Worm (Caenorhabditis elegans): Measurements from ENCODE around the gene R07C12.3.
"Not testable (repeated sequence)": the region's sequence is repeated elsewhere in the genome, so short reads cannot be mapped to it uniquely, and the experiment has no call there.

R07C12.3 gene

ce11 chrIV:4120263-4120662 is 24.6 kb upstream of the R07C12.3 start, which contains the start of gene F49F1.5:
Gene F49F1.5 (minus strand): TSS chrIV:4120415.
- TF ChIP-seq Y56A3A.18 (GFP tag; IDR thresholded peaks at IDR 0.05) (no peak), egl-44 (GFP tag; IDR thresholded peaks at IDR 0.05) (no peak), tbx-9 (tag; optimal IDR thresholded peaks at IDR 0.05; ENCODE audit: borderline replicate concordance) (no peak), ztf-26 (tag; optimal IDR thresholded peaks at IDR 0.05) (no peak), T26A5.8 (tag; optimal IDR thresholded peaks at IDR 0.05) (no peak), snpc-4 (GFP tag; optimal IDR thresholded peaks at IDR 0.05) (no peak), snpc-4 (tag; optimal IDR thresholded peaks at IDR 0.05) (no peak), Y67H2A.10 (GFP tag; conservative IDR thresholded peaks at IDR 0.05) (no peak), gei-17 (GFP tag; optimal IDR thresholded peaks at IDR 0.05) (no peak), egrh-3 (GFP tag; IDR thresholded peaks at IDR 0.05) (no peak), B0336.3 (GFP tag; IDR thresholded peaks at IDR 0.05) (no peak), lir-1 (GFP tag; conservative IDR thresholded peaks at IDR 0.05) (no peak), zfh-2 (GFP tag; conservative IDR thresholded peaks at IDR 0.05) (no peak), aptf-2 (GFP tag; conservative IDR thresholded peaks at IDR 0.05) (no peak), F55B11.4 (tag; optimal IDR thresholded peaks at IDR 0.05; ENCODE audit: borderline replicate concordance, insufficient read depth) (no peak), cebp-2 (GFP tag; IDR thresholded peaks at IDR 0.05) (no peak), pbrm-1 (GFP tag; IDR thresholded peaks at IDR 0.05) (no peak)

ce11 chrIV:4121055-4121454 is 23.8 kb upstream of the R07C12.3 start:
- TF ChIP-seq nhr-80 (tag; optimal IDR thresholded peaks at IDR 0.05) (peak; percentile 19), nfyb-1 (GFP tag; IDR thresholded peaks at IDR 0.05) (no peak)

ce11 chrIV:4123083-4123482 is 21.8 kb upstream of the R07C12.3 start, which contains the start of gene mul-1:
Gene mul-1 (minus strand): TSS chrIV:4123166.
- TF ChIP-seq Y67H2A.10 (GFP tag; conservative IDR thresholded peaks at IDR 0.05) = no peak
- peak; percentile 46 for TF ChIP-seq nhr-80 (tag; optimal IDR thresholded peaks at IDR 0.05)
- no peak for TF ChIP-seq Y53G8AR.9 (GFP tag; conservative IDR thresholded peaks at IDR 0.05)
- no peak for TF ChIP-seq snpc-1.1 (tag; optimal IDR thresholded peaks at IDR 0.05; ENCODE audit: insufficient read depth)

- not testable (repeated sequence) for TF ChIP-seq die-1 (tag; optimal IDR thresholded peaks at IDR 0.05); sea-2 (GFP tag; IDR thresholded peaks at IDR 0.05); ZK185.1 (tag; optimal IDR thresholded peaks at IDR 0.05; ENCODE audit: poor library complexity, severe bottlenecking)
Observed at ce11 chrIV:4125657-4126056, 19.2 kb upstream of the R07C12.3 start, which contains the start of gene F49F1.7. Gene F49F1.7 (minus strand): TSS chrIV:4125757.

ce11 chrIV:4135744-4136143 is 9.1 kb upstream of the R07C12.3 start, which contains the start of gene F49F1.17:
Gene F49F1.17 (minus strand): TSS chrIV:4135844.
- TF ChIP-seq nhr-80 (tag; optimal IDR thresholded peaks at IDR 0.05) (no peak), F23B12.7 (tag; optimal IDR thresholded peaks at IDR 0.05; ENCODE audit: insufficient read depth) (no peak), lin-26 (GFP tag; IDR thresholded peaks at IDR 0.05) (no peak), B0261.1 (tag; optimal IDR thresholded peaks at IDR 0.05) (no peak), lin-54 (GFP tag; optimal IDR thresholded peaks at IDR 0.05) (no peak), attf-5 (GFP tag; optimal IDR thresholded peaks at IDR 0.05) (no peak), F52B5.7 (tag; optimal IDR thresholded peaks at IDR 0.05) (no peak), tbp1 (GFP tag; optimal IDR thresholded peaks at IDR 0.05) (no peak), Y67H2A.10 (GFP tag; conservative IDR thresholded peaks at IDR 0.05) (no peak), ztf-6 (GFP tag; IDR thresholded peaks at IDR 0.05) (no peak), egrh-3 (GFP tag; IDR thresholded peaks at IDR 0.05) (no peak), ztf-28 (GFP tag; IDR thresholded peaks at IDR 0.05) (no peak), bed-1 (GFP tag; IDR thresholded peaks at IDR 0.05) (no peak), attf-3 (GFP tag; conservative IDR thresholded peaks at IDR 0.05) (no peak), F57C9.4 (tag; optimal IDR thresholded peaks at IDR 0.05) (no peak), snpc-3.4 (tag; optimal IDR thresholded peaks at IDR 0.05) (no peak), ztf-26 (tag; optimal IDR thresholded peaks at IDR 0.05) (no peak), ztf-18 (tag; optimal IDR thresholded peaks at IDR 0.05) (no peak), ceh-27 (GFP tag; optimal IDR thresholded peaks at IDR 0.05) (no peak)
